Fruit fly (Drosophila melanogaster) whole organism, embryonic: ENCODE results near the gene Sf3b2.

Source experiments
- CG10366 ChIP-seq: fragments of 200-800 bp; sonication (Bioruptor generic); IDR thresholded peaks from 2 replicates; pipeline ENCODE4 v1.3.6; 2022; ENCODE audit warnings: missing biosample characterization, missing genetic modification characterization
- CG11093 ChIP-seq: fragments of 200-800 bp; sonication (Bioruptor generic); IDR thresholded peaks from 3 replicates; pipeline ENCODE4 v1.3.6; 2022; ENCODE audit warnings: missing biosample characterization, missing genetic modification characterization
- CG11504 ChIP-seq: fragments of 200-800 bp; sonication (Bioruptor generic); optimal IDR thresholded peaks from 3 replicates; lab custom pipeline; 2019; ENCODE audit warnings: missing biosample characterization, mild to moderate bottlenecking, missing genetic modification characterization, moderate library complexity
- CG13894 ChIP-seq: fragments of 200-800 bp; sonication (Bioruptor generic); optimal IDR thresholded peaks from 3 replicates; lab custom pipeline; 2018; ENCODE audit warnings: missing biosample characterization, mild to moderate bottlenecking, missing genetic modification characterization, moderate library complexity
- CG14860 ChIP-seq: fragments of 200-800 bp; sonication (Bioruptor generic); IDR thresholded peaks from 3 replicates; pipeline ENCODE4 v1.3.6; 2022; ENCODE audit warnings: missing biosample characterization, missing genetic modification characterization; ENCODE audit not compliant: partially characterized antibody
- CG18262 ChIP-seq: fragments of 200-800 bp; optimal IDR thresholded peaks from 3 replicates; lab custom pipeline; 2019; ENCODE audit warnings: missing biosample characterization, mild to moderate bottlenecking, missing genetic modification characterization, moderate library complexity
- CG18476 ChIP-seq: fragments of 200-800 bp; sonication (Bioruptor generic); optimal IDR thresholded peaks from 2 replicates; lab custom pipeline; 2016; ENCODE audit warnings: missing biosample characterization, mild to moderate bottlenecking, missing genetic modification characterization
- CG34376 ChIP-seq: fragments of 200-800 bp; sonication (Bioruptor generic); optimal IDR thresholded peaks from 2 replicates; lab custom pipeline; 2018; ENCODE audit warnings: missing biosample characterization, mild to moderate bottlenecking, missing genetic modification characterization
- CG4424 ChIP-seq: fragments of 200-800 bp; sonication (Bioruptor generic); optimal IDR thresholded peaks from 3 replicates; lab custom pipeline; 2016; ENCODE audit warnings: missing biosample characterization, missing genetic modification characterization
- CG8290 ChIP-seq, 3 experiments: fragments of 200-800 bp; sonication (Bioruptor generic); optimal IDR thresholded peaks; 2 replicates each; lab custom pipeline; 2016 to 2019; ENCODE audit warnings: missing biosample characterization in 3 of 3, missing genetic modification characterization in 3 of 3, mild to moderate bottlenecking in 2 of 3, moderate library complexity in 1 of 3
- CG8924 ChIP-seq: fragments of 200-800 bp; optimal IDR thresholded peaks from 3 replicates; lab custom pipeline; 2019; ENCODE audit warnings: missing biosample characterization, mild to moderate bottlenecking, missing genetic modification characterization, moderate library complexity
- CG8944 ChIP-seq: fragments of 200-800 bp; sonication (Bioruptor generic); optimal IDR thresholded peaks from 3 replicates; lab custom pipeline; 2016; ENCODE audit warnings: missing biosample characterization, missing genetic modification characterization
- Camta ChIP-seq: fragments of 200-800 bp; sonication (Bioruptor generic); optimal IDR thresholded peaks from 2 replicates; lab custom pipeline; 2016; ENCODE audit warnings: missing biosample characterization, missing genetic modification characterization
- CoRest ChIP-seq: fragments of 200-800 bp; sonication (Bioruptor generic); optimal IDR thresholded peaks from 3 replicates; lab custom pipeline; 2018; ENCODE audit warnings: missing biosample characterization, mild to moderate bottlenecking, missing genetic modification characterization, moderate library complexity
- Dek ChIP-seq: fragments of 200-800 bp; sonication (Bioruptor generic); optimal IDR thresholded peaks from 3 replicates; lab custom pipeline; 2019; ENCODE audit warnings: missing biosample characterization, mild to moderate bottlenecking, missing genetic modification characterization, moderate library complexity
- Dll ChIP-seq: fragments of 200-800 bp; sonication (Bioruptor generic); IDR thresholded peaks from 4 replicates; pipeline ENCODE4 v1.3.6; 2022; ENCODE audit warnings: missing biosample characterization, missing genetic modification characterization; ENCODE audit not compliant: partially characterized antibody
- Ets65A ChIP-seq: fragments of 200-800 bp; sonication (Bioruptor generic); peaks from one replicate; lab custom pipeline; 2016; ENCODE audit warnings: missing biosample characterization, missing genetic modification characterization
- Ets97D ChIP-seq: fragments of 200-800 bp; sonication (Bioruptor generic); optimal IDR thresholded peaks from 3 replicates; lab custom pipeline; 2016; ENCODE audit warnings: missing biosample characterization, missing genetic modification characterization
- Fer1 ChIP-seq: fragments of 200-800 bp; sonication (Bioruptor generic); optimal IDR thresholded peaks from 2 replicates; lab custom pipeline; 2017; ENCODE audit warnings: missing biosample characterization, mild to moderate bottlenecking, missing genetic modification characterization
- Hey ChIP-seq: fragments of 200-800 bp; sonication (Bioruptor generic); optimal IDR thresholded peaks from 3 replicates; lab custom pipeline; 2018; ENCODE audit warnings: missing biosample characterization, mild to moderate bottlenecking, missing genetic modification characterization
- Hr78 ChIP-seq, 2 experiments: fragments of 200-800 bp in 1 of 2; fragments of >200 bp in 1 of 2; sonication (Bioruptor generic) in 1 of 2; optimal IDR thresholded peaks; 2 replicates each; lab custom pipeline; 2017 to 2019; ENCODE audit warnings: missing biosample characterization in 2 of 2, missing genetic modification characterization in 2 of 2, mild to moderate bottlenecking in 1 of 2, moderate library complexity in 1 of 2
- Jarid2 ChIP-seq: fragments of 200-800 bp; sonication (Bioruptor generic); optimal IDR thresholded peaks from 3 replicates; lab custom pipeline; 2017; ENCODE audit warnings: mild to moderate bottlenecking, missing biosample characterization, missing genetic modification reagents, missing genetic modification characterization
- Lpt ChIP-seq: fragments of >200 bp; optimal IDR thresholded peaks from 2 replicates; lab custom pipeline; 2018; ENCODE audit warnings: missing biosample characterization, missing genetic modification characterization
- Med ChIP-seq: fragments of 200-800 bp; sonication (Bioruptor generic); peaks from one replicate; lab custom pipeline; 2016; ENCODE audit warnings: missing biosample characterization, missing genetic modification characterization, mild to moderate bottlenecking, inconsistent platforms, moderate library complexity
- Neu2 ChIP-seq: fragments of 200-800 bp; sonication (Bioruptor generic); optimal IDR thresholded peaks from 3 replicates; lab custom pipeline; 2016; ENCODE audit warnings: missing biosample characterization, missing genetic modification characterization, borderline replicate concordance
- NfI ChIP-seq: fragments of 200-800 bp; sonication (Bioruptor generic); optimal IDR thresholded peaks from 3 replicates; lab custom pipeline; 2018; ENCODE audit warnings: missing biosample characterization, mild to moderate bottlenecking, missing genetic modification characterization, moderate library complexity
- Poxn ChIP-seq: fragments of 200-800 bp; sonication (Bioruptor generic); IDR thresholded peaks from 2 replicates; pipeline ENCODE4 v1.3.6; 2022; ENCODE audit warnings: missing biosample characterization, missing genetic modification characterization
- TFAM ChIP-seq: fragments of 200-800 bp; sonication (Bioruptor generic); optimal IDR thresholded peaks from 2 replicates; lab custom pipeline; 2017; ENCODE audit warnings: missing biosample characterization, missing genetic modification characterization, inconsistent platforms
- chm ChIP-seq: fragments of 200-800 bp; sonication (Bioruptor generic); IDR thresholded peaks from 2 replicates; pipeline ENCODE4 v1.3.6; 2022; ENCODE audit warnings: missing biosample characterization, missing genetic modification characterization
- disco-r ChIP-seq: fragments of 200-800 bp; sonication (Bioruptor generic); optimal IDR thresholded peaks from 2 replicates; lab custom pipeline; 2016; ENCODE audit warnings: missing biosample characterization, missing genetic modification characterization
- dpn ChIP-seq, 2 experiments: fragments of 200-800 bp; sonication (Bioruptor generic); optimal IDR thresholded peaks; 3 replicates each; lab custom pipeline; 2016; ENCODE audit warnings: missing biosample characterization in 2 of 2, missing genetic modification characterization in 2 of 2
- dysf ChIP-seq: fragments of 200-800 bp; sonication (Bioruptor generic); IDR thresholded peaks from 3 replicates; pipeline ENCODE4 v1.3.6; 2022; ENCODE audit warnings: missing biosample characterization, missing genetic modification characterization
- eve ChIP-seq, 2 experiments: fragments of >200 bp; optimal IDR thresholded peaks; 2 replicates each; lab custom pipeline; 2017; ENCODE audit warnings: missing biosample characterization in 2 of 2, missing genetic modification characterization in 2 of 2
- fru ChIP-seq: fragments of >200 bp; optimal IDR thresholded peaks from 2 replicates; lab custom pipeline; 2017
- gro ChIP-seq: fragments of 200-800 bp; sonication (Bioruptor generic); optimal IDR thresholded peaks from 2 replicates; lab custom pipeline; 2016; ENCODE audit warnings: missing biosample characterization, missing genetic modification characterization
- kah ChIP-seq: fragments of 200-800 bp; sonication (Bioruptor generic); optimal IDR thresholded peaks from 2 replicates; lab custom pipeline; 2018; ENCODE audit warnings: missing biosample characterization, mild to moderate bottlenecking, missing genetic modification characterization
- lab ChIP-seq: fragments of 200-800 bp; sonication (Bioruptor generic); optimal IDR thresholded peaks from 3 replicates; lab custom pipeline; 2017; ENCODE audit warnings: missing biosample characterization, missing genetic modification characterization, mild to moderate bottlenecking, moderate library complexity, missing genetic modification reagents
- lbe ChIP-seq: fragments of 200-800 bp; sonication (Bioruptor generic); optimal IDR thresholded peaks from 2 replicates; lab custom pipeline; 2016; ENCODE audit warnings: missing biosample characterization, mild to moderate bottlenecking, missing genetic modification characterization
- oc ChIP-seq: fragments of 200-800 bp; sonication (Bioruptor generic); optimal IDR thresholded peaks from 2 replicates; lab custom pipeline; 2018; ENCODE audit warnings: missing biosample characterization, mild to moderate bottlenecking, missing genetic modification characterization, moderate library complexity
- pnt ChIP-seq: fragments of 200-800 bp; sonication (Bioruptor generic); optimal IDR thresholded peaks from 3 replicates; lab custom pipeline; 2016; ENCODE audit warnings: missing biosample characterization, missing genetic modification characterization
- pzg ChIP-seq: fragments of 200-800 bp; sonication (Bioruptor generic); optimal IDR thresholded peaks from 3 replicates; lab custom pipeline; 2018; ENCODE audit warnings: missing biosample characterization, mild to moderate bottlenecking, missing genetic modification characterization, moderate library complexity
- sd ChIP-seq: fragments of 200-800 bp; sonication (Bioruptor generic); optimal IDR thresholded peaks from 3 replicates; lab custom pipeline; 2018; ENCODE audit warnings: missing biosample characterization, mild to moderate bottlenecking, missing genetic modification characterization, moderate library complexity
- sens ChIP-seq: fragments of 200-800 bp; sonication (Bioruptor generic); peaks from one replicate; lab custom pipeline; 2016; ENCODE audit warnings: missing biosample characterization, missing genetic modification characterization
- seq ChIP-seq: fragments of 200-800 bp; sonication (Bioruptor generic); IDR thresholded peaks from 2 replicates; pipeline ENCODE4 v1.3.6; 2022; ENCODE audit warnings: missing biosample characterization, missing genetic modification characterization
- twi ChIP-seq: fragments of 200-800 bp; optimal IDR thresholded peaks from 2 replicates; lab custom pipeline; 2019; ENCODE audit warnings: missing biosample characterization, mild to moderate bottlenecking, missing genetic modification characterization, moderate library complexity
- unpg ChIP-seq: fragments of 200-800 bp; sonication (Bioruptor generic); optimal IDR thresholded peaks from 3 replicates; lab custom pipeline; 2018; ENCODE audit warnings: missing biosample characterization, mild to moderate bottlenecking, missing genetic modification characterization, moderate library complexity
- vnd ChIP-seq: fragments of 200-800 bp; sonication (Bioruptor generic); IDR thresholded peaks from 3 replicates; pipeline ENCODE4 v1.3.6; 2022; ENCODE audit warnings: missing biosample characterization, missing genetic modification characterization; ENCODE audit not compliant: partially characterized antibody
- wor ChIP-seq: fragments of 200-800 bp; sonication (Bioruptor generic); IDR thresholded peaks from 2 replicates; pipeline ENCODE4 v1.3.6; 2022; ENCODE audit warnings: missing biosample characterization, missing genetic modification characterization
- zfh2 ChIP-seq: fragments of 200-800 bp; sonication (Bioruptor generic); optimal IDR thresholded peaks from 2 replicates; lab custom pipeline; 2016; ENCODE audit warnings: missing biosample characterization, missing genetic modification characterization

Gene Sf3b2

DNA sequence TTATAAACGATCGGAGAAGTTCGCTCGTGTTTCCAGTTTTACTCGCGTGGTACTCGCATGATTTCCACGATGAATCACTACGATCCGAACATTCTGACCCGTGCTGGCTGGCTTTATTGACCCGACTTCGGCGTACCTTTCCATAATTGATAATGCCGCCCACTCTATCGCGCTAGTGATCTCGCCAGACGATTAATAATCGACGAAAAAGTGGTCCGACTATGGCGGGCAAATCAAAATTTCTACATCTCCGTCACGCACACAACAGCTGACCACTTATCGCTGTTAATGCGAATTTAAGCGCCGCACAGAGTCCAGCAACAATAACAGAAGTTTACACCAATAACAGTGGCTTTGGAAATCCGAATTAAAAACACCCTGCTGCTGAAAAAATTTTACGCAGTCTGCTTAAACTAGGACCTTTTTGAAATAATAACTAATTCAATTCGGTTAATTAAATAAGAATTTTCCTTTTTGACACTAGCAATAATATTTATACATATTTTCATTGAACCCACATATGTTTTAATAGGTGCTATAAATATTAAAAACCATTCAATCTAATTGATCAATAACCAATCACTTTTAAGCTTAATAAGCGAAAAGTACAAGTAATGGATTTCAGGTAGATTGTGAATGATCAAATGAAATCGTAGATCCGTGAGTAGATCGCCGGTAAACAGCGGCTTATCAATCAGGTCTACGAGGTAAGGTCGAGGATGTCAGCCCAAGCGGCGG, 26.9 kb upstream of the Sf3b2 start (continued):
- peak; percentile 30 for TF ChIP-seq Camta (GFP tag; lab: Kevin White, UChicago)
- TF ChIP-seq lab (GFP tag; lab: Kevin White, UChicago), result peak; percentile 51
- peak; percentile 6 for TF ChIP-seq unpg (GFP tag; lab: Kevin White, UChicago)
- no peak for TF ChIP-seq fru
- TF ChIP-seq Poxn (GFP tag; lab: Robert Waterston, UW), result no peak
- TF ChIP-seq CG34376 (GFP tag; lab: Kevin White, UChicago), result peak; percentile 63
- TF ChIP-seq CG10366 (GFP tag; lab: Robert Waterston, UW), result no peak
- TF ChIP-seq CG11093 (GFP tag; lab: Robert Waterston, UW), result 0 out of 3 replicates have a peak, but pooled peaks have one; percentile 9
- TF ChIP-seq dpn (GFP tag; optimal IDR thresholded peaks at IDR 0.05; lab: Kevin White, UChicago), result peak in 1 of 2 experiments; percentile 19
- no peak for TF ChIP-seq disco-r
- peak; percentile 45 for TF ChIP-seq Neu2 (GFP tag; lab: Kevin White, UChicago)
- peak; percentile 34 for TF ChIP-seq zfh2 (GFP tag; lab: Kevin White, UChicago)
- TF ChIP-seq eve (GFP tag; optimal IDR thresholded peaks at IDR 0.05; lab: Kevin White, UChicago), result no peak
- TF ChIP-seq CG18262 (tag; lab: Kevin White, UChicago), result peak; percentile 60
- no peak for TF ChIP-seq CG14860 (GFP tag; lab: Robert Waterston, UW)
- TF ChIP-seq NfI, result no peak
- TF ChIP-seq Dll (GFP tag; lab: Robert Waterston, UW), result peak; percentile 53; the same call in 2 of the 4 replicates
- peak; percentile 5 for TF ChIP-seq lbe (GFP tag; lab: Kevin White, UChicago)
- peak; percentile 31 for TF ChIP-seq pnt (GFP tag; lab: Kevin White, UChicago)
- peak; percentile 7; the same call in 1 of the 3 replicates for TF ChIP-seq vnd (GFP tag; lab: Robert Waterston, UW)
- TF ChIP-seq Jarid2 (GFP tag; lab: Kevin White, UChicago), result no peak
- TF ChIP-seq Ets65A, result peak; percentile 94
- TF ChIP-seq Dek (tag; lab: Kevin White, UChicago), result peak; percentile 28
- no peak for TF ChIP-seq twi
- no peak for TF ChIP-seq sd
- TF ChIP-seq CG8944, result no peak
- TF ChIP-seq Fer1 (GFP tag; lab: Kevin White, UChicago), result peak; percentile 12
- TF ChIP-seq CoRest (tag; lab: Kevin White, UChicago), result peak; percentile 72
- no peak for TF ChIP-seq kah (GFP tag; lab: Kevin White, UChicago)
- no peak for TF ChIP-seq chm (GFP tag; lab: Robert Waterston, UW)
- no peak for TF ChIP-seq gro (GFP tag; lab: Kevin White, UChicago)
- peak; percentile 53; the same call in 2 of the 3 replicates for TF ChIP-seq dysf
- TF ChIP-seq pzg (GFP tag; lab: Kevin White, UChicago), result peak; percentile 21
- TF ChIP-seq Lpt (GFP tag; lab: Kevin White, UChicago), result no peak
- no peak for TF ChIP-seq CG8290 (GFP tag; optimal IDR thresholded peaks at IDR 0.05; lab: Kevin White, UChicago)
- no peak for TF ChIP-seq CG8290 (tag; optimal IDR thresholded peaks at IDR 0.05; lab: Kevin White, UChicago)
- TF ChIP-seq CG13894, result no peak
- TF ChIP-seq CG8924, result peak; percentile 46
- TF ChIP-seq wor (GFP tag; lab: Robert Waterston, UW), result no peak
- TF ChIP-seq Ets97D, result no peak
- peak; percentile 67 for TF ChIP-seq CG11504
- TF ChIP-seq CG18476, result peak; percentile 57
- peak; percentile 52 for TF ChIP-seq CG4424 (GFP tag; lab: Kevin White, UChicago)
- peak; percentile 69 for TF ChIP-seq sens (GFP tag; lab: Kevin White, UChicago)
- TF ChIP-seq Hey (tag; lab: Kevin White, UChicago), result no peak
- peak; percentile 18; the same call in 1 of the 2 replicates for TF ChIP-seq seq (GFP tag; lab: Robert Waterston, UW)
- peak in 1 of 2 experiments; percentile 6 for TF ChIP-seq Hr78 (GFP tag; optimal IDR thresholded peaks at IDR 0.05; lab: Kevin White, UChicago)
- no peak for TF ChIP-seq oc (tag; lab: Kevin White, UChicago)
- no peak for TF ChIP-seq TFAM
- TF ChIP-seq Med (GFP tag; lab: Kevin White, UChicago), result peak; percentile 27
